Worm (Caenorhabditis elegans) whole organism, L4/young adult: ENCODE data around the gene gln-5.

Experiments
- W03F9.2 ChIP-seq: fragments of 150-350 bp; optimal IDR thresholded peaks from 2 replicates; lab custom pipeline; 2014; ENCODE audit warnings: missing biosample characterization, missing genetic modification characterization
- dao-5 ChIP-seq: sonication (generic microtip); optimal IDR thresholded peaks from 2 replicates; lab custom pipeline; 2016; ENCODE audit warnings: missing genotype, missing genetic modification characterization, moderate library complexity, missing compliant biosample characterization
- him-1 ChIP-seq: sonication (generic microtip); optimal IDR thresholded peaks from 2 replicates; lab custom pipeline; 2016; ENCODE audit warnings: missing genotype, missing genetic modification reagents, missing genetic modification characterization, missing compliant biosample characterization

DNA sequence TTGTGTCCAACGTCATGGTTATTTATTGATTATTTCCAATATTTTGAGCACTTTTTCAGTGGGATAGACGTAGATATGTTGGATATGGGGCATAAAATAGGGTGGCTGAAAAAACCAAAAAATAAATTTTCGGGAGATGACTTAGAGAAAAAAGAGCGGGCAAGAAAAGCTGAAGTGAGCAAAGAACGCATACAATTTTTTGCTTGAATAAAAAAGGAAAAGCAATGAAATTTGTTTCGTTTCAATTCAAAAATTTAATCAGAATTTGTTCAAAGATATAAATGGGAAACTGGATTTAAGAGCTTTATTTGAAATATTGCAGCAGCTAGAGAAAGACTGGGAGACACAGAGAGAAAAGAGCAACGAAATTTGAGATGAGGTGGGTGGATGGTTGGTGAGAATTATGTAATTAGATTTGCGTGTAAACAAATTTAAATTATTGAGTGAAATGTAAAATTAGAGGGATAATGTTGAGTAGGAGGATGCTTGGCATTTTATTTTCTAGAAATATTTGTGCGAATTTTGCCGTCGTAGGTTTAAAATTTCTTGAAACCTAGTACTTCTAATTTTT, 18.3 kb upstream of the gln-5 start, which contains the start of the genes T28F3.11 and slc-17.4:
- TF ChIP-seq him-1 (tag; lab: Kevin White, UChicago): no peak
- no peak for TF ChIP-seq W03F9.2 (tag; lab: Kevin White, UChicago)
- no peak for TF ChIP-seq dao-5
